Worm (Caenorhabditis elegans): ENCODE results near the gene mtss-1.

The mtss-1 gene

DNA sequence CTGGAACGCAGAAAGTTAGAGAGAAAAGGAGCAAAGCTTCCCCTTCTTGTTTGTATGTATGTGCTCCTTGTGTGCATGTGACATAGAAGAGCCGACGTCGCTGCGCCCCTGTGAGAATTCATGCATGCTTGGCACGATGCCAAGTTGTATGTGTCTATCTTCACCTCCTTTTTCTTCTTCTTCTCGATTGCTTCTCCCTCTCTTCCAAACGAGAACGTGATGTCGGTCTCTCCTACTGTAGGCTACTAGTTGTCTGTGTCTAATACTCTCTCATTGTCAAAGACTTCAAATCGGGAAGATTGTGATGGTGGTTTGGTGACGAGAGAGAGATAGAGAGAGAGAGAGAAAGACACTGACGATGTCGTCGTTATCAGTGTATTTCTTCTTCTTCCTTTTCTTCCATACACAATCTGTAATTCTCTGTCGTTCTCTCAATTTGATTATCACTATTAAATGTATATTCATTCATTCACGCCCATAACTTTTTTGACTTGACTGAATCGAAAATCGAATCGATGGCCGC lies 29.2 kb downstream of the mtss-1 start:
- TF ChIP-seq unc-62 (GFP tag; optimal IDR thresholded peaks at IDR 0.05), result no peak

DNA sequence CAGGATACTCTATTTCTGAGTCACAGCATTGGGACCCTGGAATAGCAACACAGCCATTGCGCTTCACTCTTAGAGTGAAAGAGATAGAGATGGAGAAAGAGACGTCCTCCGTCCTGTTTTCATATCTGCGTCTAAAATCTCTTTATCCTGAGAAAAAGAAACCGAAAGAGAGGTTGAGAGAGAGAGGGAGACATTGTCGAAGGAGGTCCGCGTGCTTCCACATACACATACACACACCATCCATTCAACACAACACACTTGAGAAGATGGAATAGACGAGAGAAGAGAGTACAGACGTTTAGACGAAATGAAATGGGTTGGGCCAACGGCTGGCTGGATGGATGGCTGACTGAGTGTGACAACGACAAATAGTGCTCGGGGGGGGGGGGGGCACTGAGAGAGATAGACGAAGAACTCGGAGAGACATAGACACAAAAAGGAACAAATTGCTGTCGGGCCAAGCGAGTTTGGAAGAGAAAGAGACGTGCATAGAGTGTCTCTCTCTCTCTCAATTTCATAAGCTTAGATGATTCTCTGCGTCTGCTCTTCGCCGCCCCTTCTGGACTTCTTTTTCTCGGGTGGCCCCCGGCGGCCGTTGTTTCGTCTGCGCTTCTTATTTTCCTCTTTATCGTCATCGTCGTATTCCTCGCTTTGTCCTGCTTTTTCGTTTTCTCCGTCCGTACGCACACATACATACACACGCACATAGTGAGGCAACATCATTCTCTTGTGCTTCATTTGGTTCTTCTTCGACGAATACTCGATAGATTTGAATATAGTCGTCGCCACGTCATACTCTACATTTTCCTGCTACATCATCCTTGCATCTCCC lies 32.1 kb downstream of the mtss-1 start, which contains the start of gene F54F2.6:
Gene F54F2.6, minus strand, starts transcription at position 738 of the 832 bp plus-strand sequence.
- no peak for TF ChIP-seq unc-62 (GFP tag; optimal IDR thresholded peaks at IDR 0.05)

DNA sequence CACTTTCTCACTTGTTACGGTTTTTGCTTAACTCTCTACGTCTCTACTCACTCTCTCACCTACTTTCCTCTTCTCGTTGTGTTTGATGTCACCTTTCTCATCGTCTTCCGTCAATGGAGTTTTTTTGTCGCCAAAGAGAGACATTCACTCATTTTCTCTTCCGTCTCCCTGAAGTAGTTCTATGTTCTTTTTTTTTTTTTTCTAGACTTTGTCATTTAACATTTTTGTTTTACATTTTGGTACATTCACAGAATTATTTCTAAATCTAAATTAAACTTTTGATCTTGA lies 32.6 kb downstream of the mtss-1 start:
- TF ChIP-seq unc-62 (GFP tag; optimal IDR thresholded peaks at IDR 0.05), result no peak

ce11 chrIII:8801352-8801863 lies 33.3 kb downstream of the mtss-1 start:
- TF ChIP-seq unc-62 (GFP tag; optimal IDR thresholded peaks at IDR 0.05), result no peak

DNA sequence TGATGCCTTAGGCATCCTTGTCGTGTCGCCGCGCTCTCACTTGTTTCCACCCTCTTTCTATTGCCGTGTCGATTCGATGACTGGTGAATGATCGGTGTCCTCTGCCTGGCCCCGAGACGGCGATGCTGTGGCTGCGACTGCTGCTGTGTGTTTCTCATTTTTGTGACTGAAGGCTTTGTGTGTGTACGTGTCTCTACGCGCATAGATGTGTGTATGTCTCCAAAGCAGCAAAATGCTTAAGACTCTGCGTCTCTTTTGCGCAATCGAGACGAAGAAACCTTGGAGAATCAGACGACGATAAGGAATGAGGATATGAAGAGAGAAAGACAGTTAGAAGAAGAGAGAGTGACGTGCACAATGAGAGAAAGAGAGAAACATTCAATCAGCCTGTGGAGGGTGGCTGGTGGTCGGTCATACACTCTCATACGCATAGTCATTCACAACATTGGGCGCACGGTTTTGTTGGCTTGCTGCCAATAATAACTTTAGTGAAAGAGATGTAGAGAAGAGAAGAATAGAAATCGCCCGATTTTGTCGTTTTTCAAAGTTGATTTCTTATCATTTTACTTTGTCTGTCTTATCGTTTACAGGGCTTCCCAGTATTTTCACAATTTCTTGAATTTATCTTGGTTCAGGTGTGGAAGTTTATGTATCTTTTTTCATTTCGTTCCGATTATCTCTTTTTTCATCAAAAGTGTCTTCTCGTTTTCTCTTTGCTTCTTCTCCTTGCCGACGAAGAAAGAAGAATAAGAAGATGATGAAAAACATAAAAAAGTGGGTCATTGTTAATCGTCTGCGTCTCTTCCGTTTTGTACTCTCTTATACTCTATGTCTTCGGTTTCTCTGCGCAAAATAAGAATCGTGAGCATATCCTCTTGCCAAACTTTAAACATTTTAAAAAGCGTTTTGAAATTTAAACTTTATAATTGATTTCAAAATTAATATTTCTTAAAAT lies 34.0 kb downstream of the mtss-1 start:
- TF ChIP-seq unc-62 (GFP tag; optimal IDR thresholded peaks at IDR 0.05), result peak; percentile 14

- no peak for TF ChIP-seq unc-62 (GFP tag; optimal IDR thresholded peaks at IDR 0.05)
Measured at ce11 chrIII:8805815-8806214, 37.7 kb downstream of the mtss-1 start.

DNA sequence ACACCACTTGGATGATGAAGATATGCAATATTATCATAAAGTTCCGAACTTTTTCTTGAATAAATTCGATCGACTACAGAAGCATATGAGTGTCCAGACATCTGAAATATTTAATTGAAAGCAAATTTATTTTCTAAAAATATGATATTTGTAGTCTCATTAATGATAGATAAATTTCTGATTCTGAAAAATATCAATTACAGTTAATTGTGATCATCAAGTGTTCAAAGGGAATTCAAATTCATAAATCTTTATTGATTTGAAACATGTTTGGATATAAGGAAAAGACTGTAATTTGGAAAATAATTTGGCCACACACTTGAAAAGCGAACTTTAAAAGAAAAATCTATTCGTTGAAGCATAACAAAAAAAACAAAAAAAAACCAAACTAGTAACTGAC lies 39.1 kb downstream of the mtss-1 start, which contains the start of gene F54F2.7:
Gene F54F2.7, minus strand, starts transcription at position 101 of the 400 bp plus-strand sequence.
- no peak for TF ChIP-seq unc-62 (GFP tag; optimal IDR thresholded peaks at IDR 0.05)

DNA sequence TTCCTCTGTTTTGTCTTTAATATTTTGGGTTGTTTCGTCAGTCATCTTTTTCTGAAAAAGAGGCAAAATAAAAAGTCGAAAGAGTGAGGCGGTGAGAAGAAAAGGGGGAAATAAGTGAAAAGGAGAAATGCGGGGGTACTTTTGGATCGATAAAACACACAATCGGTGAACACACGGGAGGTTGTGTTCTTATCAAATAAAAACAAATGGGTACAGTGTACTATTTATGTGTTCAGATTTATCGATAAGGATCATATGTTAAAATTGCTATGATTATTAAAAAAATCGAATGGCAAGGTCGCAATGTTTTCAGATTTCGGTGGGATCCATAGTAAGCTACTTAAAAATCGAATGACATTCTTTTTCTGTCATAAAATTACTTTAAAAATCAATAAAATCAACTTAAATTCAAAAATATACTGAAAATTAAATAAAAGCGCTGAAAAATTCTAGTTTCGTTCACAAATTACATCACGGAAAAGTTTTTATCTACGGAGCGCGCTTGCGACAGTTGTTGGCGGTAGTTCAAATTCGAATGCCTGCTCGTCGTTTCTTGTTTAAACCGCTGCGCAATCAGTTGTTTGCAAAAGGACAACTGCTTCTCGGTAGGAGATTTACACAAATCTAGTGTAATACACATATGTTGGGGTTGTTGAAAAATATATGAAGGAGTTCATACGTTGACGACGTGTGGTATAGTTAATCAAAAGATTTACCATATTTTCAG lies 41.3 kb downstream of the mtss-1 start, which contains the start of gene prx-19:
Gene prx-19, minus strand, starts transcription at position 51 of the 727 bp plus-strand sequence.
- no peak for TF ChIP-seq unc-62 (GFP tag; optimal IDR thresholded peaks at IDR 0.05)

DNA sequence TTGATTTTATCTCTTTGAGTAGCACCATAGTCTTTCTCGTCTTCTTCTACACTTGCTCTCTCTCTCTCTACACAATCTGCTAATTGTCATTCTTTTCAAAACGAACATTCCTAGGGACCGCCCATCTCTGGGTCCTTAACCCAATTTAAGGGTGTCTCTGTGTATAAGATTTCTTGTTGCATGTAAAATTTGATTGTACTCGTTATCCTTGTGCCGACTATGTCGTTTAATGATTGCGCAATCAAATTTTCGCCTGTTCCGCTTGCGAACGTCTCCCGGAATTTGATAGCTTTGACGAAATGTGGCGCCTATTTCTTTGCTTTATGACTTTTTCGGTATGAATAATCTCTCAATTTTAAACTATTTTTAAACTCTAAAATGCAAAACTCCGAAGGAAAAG lies 43.0 kb downstream of the mtss-1 start:
- TF ChIP-seq unc-62 (GFP tag; optimal IDR thresholded peaks at IDR 0.05), result no peak

- no peak for TF ChIP-seq unc-62 (GFP tag; optimal IDR thresholded peaks at IDR 0.05)
Measured at ce11 chrIII:8815699-8816098, 47.6 kb downstream of the mtss-1 start.

ce11 chrIII:8818599-8818998 lies 50.5 kb downstream of the mtss-1 start, which contains the start of gene pat-2:
TSS of gene pat-2 (plus strand) at chrIII:8818899.
- TF ChIP-seq unc-62 (GFP tag; optimal IDR thresholded peaks at IDR 0.05), result no peak
